Fruit fly (Drosophila melanogaster): Measurements from ENCODE around the gene CG18530.

DNA sequence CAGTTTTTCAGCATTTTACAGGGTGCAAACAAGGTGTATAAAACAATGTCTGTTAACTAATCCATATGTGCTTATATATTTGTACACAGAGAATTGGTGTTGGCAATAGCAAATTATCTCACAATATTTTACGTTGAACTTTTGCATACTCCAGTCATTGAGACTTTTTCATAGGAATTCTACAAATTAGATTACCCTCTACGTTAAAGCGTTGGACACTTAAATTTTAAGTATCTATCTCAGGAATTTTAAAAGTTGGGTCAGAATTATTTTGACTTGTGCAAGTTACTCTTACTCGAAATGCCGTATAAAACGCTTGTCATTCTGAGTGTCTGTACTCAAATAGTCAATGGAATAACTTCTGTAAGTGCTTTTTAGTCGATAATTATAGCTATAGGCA lies at the start of gene CG18530:
- TF ChIP-seq CG42726 (GFP tag; IDR thresholded peaks at IDR 0.05; ENCODE audit: partially characterized antibody) (no peak), CG18262 (tag; optimal IDR thresholded peaks at IDR 0.05) (no peak), sisA (GFP tag; IDR thresholded peaks at IDR 0.05) (no peak), bigmax (GFP tag; optimal IDR thresholded peaks at IDR 0.05) (no peak), Spps (tag; optimal IDR thresholded peaks at IDR 0.05) (no peak), CG18011 (GFP tag; optimal IDR thresholded peaks at IDR 0.05) (no peak)

Measured in whole organism, embryonic.